Fruit fly (Drosophila melanogaster) whole organism, larva: ENCODE measurements around the gene CG4438.

Experiments
- noc ChIP-seq: fragments of 200-800 bp; sonication (Bioruptor generic); optimal IDR thresholded peaks from 3 replicates; lab custom pipeline; 2019; ENCODE audit warnings: missing biosample characterization, mild to moderate bottlenecking, missing genetic modification characterization, moderate library complexity

CG4438 gene

dm6 chr2L:9415053-9415452, 17.3 kb upstream of the CG4438 start, which contains the start of gene Shawl:
Shawl (minus strand) TSS chr2L:9415156.
- TF ChIP-seq noc (tag; lab: Kevin White, UChicago), result no peak

- TF ChIP-seq noc (tag; lab: Kevin White, UChicago), result no peak
These were observed 2.4 kb upstream of the CG4438 start for dm6 chr2L:9400153-9400552.

dm6 chr2L:9396396-9396795, 1.4 kb downstream of the CG4438 start:
- TF ChIP-seq noc (tag; lab: Kevin White, UChicago), result no peak

- TF ChIP-seq noc (tag; lab: Kevin White, UChicago), result peak; percentile 64
These were observed 8.6 kb downstream of the CG4438 start for dm6 chr2L:9388924-9389765.

dm6 chr2L:9388013-9388605, 9.7 kb downstream of the CG4438 start:
- TF ChIP-seq noc (tag; lab: Kevin White, UChicago), result peak; percentile 76

- TF ChIP-seq noc (tag; lab: Kevin White, UChicago), result peak; percentile 79
These were observed 10.5 kb downstream of the CG4438 start, which contains the start of gene Aldh for dm6 chr2L:9387240-9387672. Aldh (plus strand) TSS chr2L:9387389.

dm6 chr2L:9386270-9386669, 11.5 kb downstream of the CG4438 start:
- TF ChIP-seq noc (tag; lab: Kevin White, UChicago), result no peak

- TF ChIP-seq noc (tag; lab: Kevin White, UChicago), result no peak
These were observed 20.0 kb downstream of the CG4438 start for dm6 chr2L:9377789-9378188.

dm6 chr2L:9369724-9370123, 28.1 kb downstream of the CG4438 start:
- no peak for TF ChIP-seq noc (tag; lab: Kevin White, UChicago)

dm6 chr2L:9367340-9367739, 30.4 kb downstream of the CG4438 start, which contains the start of gene CG34181:
CG34181 (plus strand) TSS chr2L:9367640.
- no peak for TF ChIP-seq noc (tag; lab: Kevin White, UChicago)

dm6 chr2L:9350170-9350569, 47.6 kb downstream of the CG4438 start, which contains the start of gene CG13110:
CG13110 (plus strand) TSS chr2L:9350470.
- no peak for TF ChIP-seq noc (tag; lab: Kevin White, UChicago)

- TF ChIP-seq noc (tag; lab: Kevin White, UChicago), result no peak
These were observed 48.5 kb downstream of the CG4438 start, which contains the start of gene CG43350 for dm6 chr2L:9349246-9349645. CG43350 (plus strand) TSS chr2L:9349546.
